Fruit fly (Drosophila melanogaster): ENCODE data around the gene CG18259.

Gene CG18259

dm6 chrX:18830396-18830795 is 47.1 kb upstream of the CG18259 start, which contains the start of gene CG7101 (continued):
- TF ChIP-seq CG12071 (GFP tag; optimal IDR thresholded peaks at IDR 0.05) (no peak), phol (tag; optimal IDR thresholded peaks at IDR 0.05) (peak; percentile 11), CG8281 (tag; optimal IDR thresholded peaks at IDR 0.05) (no peak), zf30C (GFP tag; optimal IDR thresholded peaks at IDR 0.05) (no peak), crp (GFP tag; optimal IDR thresholded peaks at IDR 0.05) (no peak), CG13894 (tag; optimal IDR thresholded peaks at IDR 0.05) (no peak), CG1792 (GFP tag; optimal IDR thresholded peaks at IDR 0.05) (no peak), CG34422 (GFP tag; IDR thresholded peaks at IDR 0.05) (peak; percentile 89), CG1603 (tag; optimal IDR thresholded peaks at IDR 0.05) (peak; percentile 59), twi (tag; optimal IDR thresholded peaks at IDR 0.05) (no peak), sim (GFP tag; IDR thresholded peaks at IDR 0.05) (no peak), sqz (GFP tag; optimal IDR thresholded peaks at IDR 0.05) (no peak), MTF-1 (GFP tag; optimal IDR thresholded peaks at IDR 0.05; ENCODE audit: borderline replicate concordance) (no peak), HHEX (GFP tag; optimal IDR thresholded peaks at IDR 0.05) (no peak), BEAF-32 (GFP tag; optimal IDR thresholded peaks at IDR 0.05) (peak; percentile 60), ind (GFP tag; optimal IDR thresholded peaks at IDR 0.05) (no peak), CG9727 (GFP tag; optimal IDR thresholded peaks at IDR 0.05) (no peak), Gug (GFP tag; IDR thresholded peaks at IDR 0.05) (no peak), Ptx1 (GFP tag; IDR thresholded peaks at IDR 0.05) (no peak), tup (GFP tag; optimal IDR thresholded peaks at IDR 0.05) (no peak), lab (GFP tag; optimal IDR thresholded peaks at IDR 0.05) (no peak), CG18599 (GFP tag; optimal IDR thresholded peaks at IDR 0.05) (no peak), Eip74EF (GFP tag; optimal IDR thresholded peaks at IDR 0.05) (no peak), btn (GFP tag; optimal IDR thresholded peaks at IDR 0.05) (no peak), CG31441 (GFP tag; IDR thresholded peaks at IDR 0.05) (no peak), tap (tag; optimal IDR thresholded peaks at IDR 0.05) (no peak), CG11398 (GFP tag; optimal IDR thresholded peaks at IDR 0.05) (no peak), CG11093 (GFP tag; IDR thresholded peaks at IDR 0.05) (no peak), CG12769 (tag; optimal IDR thresholded peaks at IDR 0.05) (no peak), fu2 (GFP tag; optimal IDR thresholded peaks at IDR 0.05) (no peak), CG13424 (tag; optimal IDR thresholded peaks at IDR 0.05) (no peak), Meics (GFP tag; optimal IDR thresholded peaks at IDR 0.05) (no peak), kay (GFP tag; optimal IDR thresholded peaks at IDR 0.05) (no peak), Myb (GFP tag; optimal IDR thresholded peaks at IDR 0.05) (peak; percentile 54), HLH4C (GFP tag; IDR thresholded peaks at IDR 0.05; ENCODE audit: partially characterized antibody) (peak; percentile 79), fru (optimal IDR thresholded peaks at IDR 0.05) (no peak), Nf-YC (tag; optimal IDR thresholded peaks at IDR 0.05) (no peak), aop (GFP tag; IDR thresholded peaks at IDR 0.05) (no peak), Dfd (GFP tag; optimal IDR thresholded peaks at IDR 0.05) (no peak), CkIIα-i1 (GFP tag; IDR thresholded peaks at IDR 0.05) (no peak), HLHmδ (GFP tag; optimal IDR thresholded peaks at IDR 0.05) (no peak), CG12659 (GFP tag; optimal IDR thresholded peaks at IDR 0.05) (peak; percentile 47), CG3163 (GFP tag; optimal IDR thresholded peaks at IDR 0.05) (no peak), pfk (GFP tag; optimal IDR thresholded peaks at IDR 0.05) (no peak), gt (GFP tag; IDR thresholded peaks at IDR 0.05) (no peak), Ssrp (tag; optimal IDR thresholded peaks at IDR 0.05) (no peak), CG6813 (GFP tag; optimal IDR thresholded peaks at IDR 0.05) (no peak), bsh (GFP tag; optimal IDR thresholded peaks at IDR 0.05) (no peak), Fer1 (GFP tag; optimal IDR thresholded peaks at IDR 0.05) (no peak), Atf3 (GFP tag; optimal IDR thresholded peaks at IDR 0.05) (no peak), CG11696 (GFP tag; IDR thresholded peaks at IDR 0.05) (no peak)

Data from whole organism, embryonic.